Worm (Caenorhabditis elegans) whole organism, L2 larva: Measurements from ENCODE around the gene F37H8.5.

Source experiments
- F13H6.1 ChIP-seq: sonication (generic microtip); optimal IDR thresholded peaks from 2 replicates; lab custom pipeline; 2016; ENCODE audit warnings: missing genetic modification characterization, missing compliant biosample characterization
- R02D3.7 ChIP-seq: fragments of 150-350 bp; optimal IDR thresholded peaks from 2 replicates; lab custom pipeline; 2014; ENCODE audit warnings: missing biosample characterization, missing genetic modification characterization
- Y55F3AM.14 ChIP-seq: fragments of 200-800 bp; sonication (Bioruptor generic); optimal IDR thresholded peaks from 2 replicates; lab custom pipeline; 2018; ENCODE audit warnings: mild to moderate bottlenecking, missing genetic modification characterization, missing compliant biosample characterization
- ZK546.5 ChIP-seq: sonication (generic microtip); optimal IDR thresholded peaks from 2 replicates; lab custom pipeline; 2017; ENCODE audit warnings: missing biosample characterization, missing genetic modification characterization
- alr-1 ChIP-seq: fragments of 150-350 bp; optimal IDR thresholded peaks from 2 replicates; lab custom pipeline; 2014; ENCODE audit warnings: missing biosample characterization, missing genetic modification characterization
- blmp-1 ChIP-seq: sonication (generic microtip); optimal IDR thresholded peaks from 2 replicates; lab custom pipeline; 2017; ENCODE audit warnings: missing genetic modification characterization, mild to moderate bottlenecking, missing compliant biosample characterization, antibody characterized with exemption, moderate library complexity; ENCODE audit not compliant: insufficient read depth
- ceh-16 ChIP-seq: fragments of 150-350 bp; optimal IDR thresholded peaks from 2 replicates; lab custom pipeline; 2014; ENCODE audit warnings: missing biosample characterization, missing genetic modification characterization
- ceh-82 ChIP-seq: fragments of 150-350 bp; optimal IDR thresholded peaks from 2 replicates; lab custom pipeline; 2014; ENCODE audit warnings: missing biosample characterization, missing genetic modification characterization
- egl-27 ChIP-seq: sonication (generic microtip); optimal IDR thresholded peaks from 3 replicates; lab custom pipeline; 2017; ENCODE audit warnings: missing biosample characterization, missing genetic modification reagents, missing genetic modification characterization
- elt-1 ChIP-seq: fragments of 150-350 bp; optimal IDR thresholded peaks from 2 replicates; lab custom pipeline; 2014; ENCODE audit warnings: missing biosample characterization, missing genetic modification characterization
- elt-3 ChIP-seq: sonication (generic microtip); optimal IDR thresholded peaks from 2 replicates; lab custom pipeline; 2017; ENCODE audit warnings: missing biosample characterization, missing genetic modification characterization
- fos-1 ChIP-seq: fragments of 150-350 bp; optimal IDR thresholded peaks from 2 replicates; lab custom pipeline; 2014; ENCODE audit warnings: missing biosample characterization, missing genetic modification characterization
- gmeb-1 ChIP-seq: fragments of 150-350 bp; optimal IDR thresholded peaks from 2 replicates; lab custom pipeline; 2014; ENCODE audit warnings: missing biosample characterization, missing genetic modification characterization
- lin-39 ChIP-seq: fragments of 150-350 bp; optimal IDR thresholded peaks from 2 replicates; lab custom pipeline; 2014; ENCODE audit warnings: missing biosample characterization, missing genetic modification reagents, missing genetic modification characterization
- mab-5 ChIP-seq: fragments of 150-350 bp; optimal IDR thresholded peaks from 2 replicates; lab custom pipeline; 2014; ENCODE audit warnings: missing biosample characterization, missing genetic modification characterization
- nhr-11 ChIP-seq: fragments of 150-350 bp; optimal IDR thresholded peaks from 2 replicates; lab custom pipeline; 2014; ENCODE audit warnings: missing biosample characterization, missing genetic modification characterization
- nhr-12 ChIP-seq: fragments of 150-350 bp; optimal IDR thresholded peaks from 2 replicates; lab custom pipeline; 2014; ENCODE audit warnings: missing biosample characterization, missing genetic modification characterization
- nhr-129 ChIP-seq: fragments of 150-350 bp; optimal IDR thresholded peaks from 2 replicates; lab custom pipeline; 2014; ENCODE audit warnings: missing biosample characterization, missing genetic modification characterization
- nhr-23 ChIP-seq: fragments of 150-350 bp; optimal IDR thresholded peaks from 2 replicates; lab custom pipeline; 2014; ENCODE audit warnings: missing biosample characterization, missing genetic modification reagents, missing genetic modification characterization
- nhr-237 ChIP-seq: fragments of 150-350 bp; optimal IDR thresholded peaks from 2 replicates; lab custom pipeline; 2014; ENCODE audit warnings: missing biosample characterization, missing genetic modification characterization
- nhr-25 ChIP-seq: fragments of 150-350 bp; sonication (generic microtip); optimal IDR thresholded peaks from 3 replicates; lab custom pipeline; 2014; ENCODE audit warnings: missing biosample characterization, missing genetic modification characterization
- nhr-6 ChIP-seq: fragments of 150-350 bp; optimal IDR thresholded peaks from 2 replicates; lab custom pipeline; 2014; ENCODE audit warnings: missing biosample characterization, missing genetic modification characterization
- nhr-77 ChIP-seq: fragments of 150-350 bp; optimal IDR thresholded peaks from 2 replicates; lab custom pipeline; 2014; ENCODE audit warnings: missing biosample characterization, missing genetic modification characterization
- peb-1 ChIP-seq: fragments of 150-350 bp; optimal IDR thresholded peaks from 2 replicates; lab custom pipeline; 2014; ENCODE audit warnings: missing biosample characterization, missing genetic modification characterization
- sem-4 ChIP-seq: fragments of 150-350 bp; optimal IDR thresholded peaks from 2 replicates; lab custom pipeline; 2014; ENCODE audit warnings: missing biosample characterization, missing genetic modification reagents, missing genetic modification characterization
- sma-3 ChIP-seq: sonication (generic microtip); optimal IDR thresholded peaks from 2 replicates; lab custom pipeline; 2016; ENCODE audit warnings: missing genetic modification reagents, missing genetic modification characterization, missing compliant biosample characterization
- unc-39 ChIP-seq: fragments of 150-350 bp; optimal IDR thresholded peaks from 2 replicates; lab custom pipeline; 2014; ENCODE audit warnings: missing biosample characterization, missing genetic modification characterization
- unc-55 ChIP-seq: fragments of 150-350 bp; sonication (generic microtip); optimal IDR thresholded peaks from 3 replicates; lab custom pipeline; 2014; ENCODE audit warnings: missing biosample characterization, missing genetic modification reagents, missing genetic modification characterization
- ztf-1 ChIP-seq: fragments of 200-800 bp; sonication (Bioruptor generic); conservative IDR thresholded peaks from 2 replicates; pipeline ENCODE4 v1.3.6; 2022; ENCODE audit warnings: missing genetic modification characterization, missing compliant biosample characterization
- ztf-4 ChIP-seq: fragments of 150-350 bp; optimal IDR thresholded peaks from 2 replicates; lab custom pipeline; 2014; ENCODE audit warnings: missing biosample characterization, missing genetic modification characterization

F37H8.5 gene

ce11 chrII:11185728-11186127, 2.3 kb upstream of the F37H8.5 start, which contains the start of gene sfxn-1.2:
sfxn-1.2 (plus strand) TSS chrII:11186028.
- TF ChIP-seq nhr-129: no peak
- no peak for TF ChIP-seq egl-27 (tag; lab: Kevin White, UChicago)
- no peak for TF ChIP-seq nhr-11 (tag; lab: Kevin White, UChicago)
- TF ChIP-seq nhr-77 (tag; lab: Kevin White, UChicago): no peak
- TF ChIP-seq ztf-1 (GFP tag; lab: Robert Waterston, UW): no peak
- TF ChIP-seq nhr-12 (tag; lab: Kevin White, UChicago): no peak
- TF ChIP-seq R02D3.7 (tag; lab: Kevin White, UChicago): no peak
- no peak for TF ChIP-seq nhr-6
- TF ChIP-seq mab-5 (tag; lab: Kevin White, UChicago): no peak
- TF ChIP-seq F13H6.1: no peak
- TF ChIP-seq peb-1 (tag; lab: Kevin White, UChicago): no peak

ce11 chrII:11192488-11192887, 4.5 kb downstream of the F37H8.5 start:
- TF ChIP-seq ceh-16 (peak; percentile 56), nhr-25 (tag; lab: Kevin White, UChicago) (peak; percentile 31), nhr-237 (tag; lab: Kevin White, UChicago) (no peak)

ce11 chrII:11193523-11193922, 5.5 kb downstream of the F37H8.5 start:
- TF ChIP-seq egl-27 (tag; lab: Kevin White, UChicago) (no peak), mab-5 (tag; lab: Kevin White, UChicago) (no peak), sem-4 (tag; lab: Kevin White, UChicago) (no peak), Y55F3AM.14 (GFP tag; lab: Kevin White, UChicago) (no peak), alr-1 (tag; lab: Kevin White, UChicago) (no peak), nhr-25 (tag; lab: Kevin White, UChicago) (peak; percentile 1), fos-1 (tag; lab: Kevin White, UChicago) (no peak), gmeb-1 (no peak), ceh-82 (tag; lab: Kevin White, UChicago) (no peak), unc-55 (GFP tag; lab: Kevin White, UChicago) (no peak), blmp-1 (peak; percentile 58), lin-39 (tag; lab: Kevin White, UChicago) (no peak), elt-1 (no peak), ZK546.5 (tag; lab: Kevin White, UChicago) (no peak), nhr-23 (tag; lab: Kevin White, UChicago) (no peak), F13H6.1 (no peak)

DNA sequence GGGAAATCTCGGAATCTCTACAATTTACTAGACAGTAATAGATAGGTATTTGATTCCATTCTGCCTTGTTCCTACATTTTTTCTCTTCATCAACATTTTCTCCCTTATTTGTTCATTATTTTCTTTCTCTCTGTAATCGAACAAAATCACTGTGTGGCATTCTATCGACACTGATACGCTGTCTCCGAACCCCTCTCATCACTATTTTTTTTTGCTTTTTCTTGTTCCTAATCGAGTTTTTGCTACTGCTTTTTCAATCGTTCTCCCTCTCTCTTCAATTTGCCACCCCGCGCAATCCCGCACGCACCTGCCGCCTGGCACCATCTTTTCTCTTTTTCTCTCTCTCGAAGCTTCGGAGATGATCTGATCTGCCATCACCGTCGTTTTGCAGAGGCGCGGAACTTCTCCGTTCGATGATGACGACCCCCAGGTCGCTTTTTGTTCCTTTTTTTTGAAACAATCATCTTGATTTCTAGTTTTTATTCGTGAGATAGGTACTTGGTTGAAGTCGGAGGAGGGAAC, 12.3 kb downstream of the F37H8.5 start:
- peak; percentile 64 for TF ChIP-seq peb-1 (tag; lab: Kevin White, UChicago)
- TF ChIP-seq unc-55 (GFP tag; lab: Kevin White, UChicago): no peak
- TF ChIP-seq nhr-25 (tag; lab: Kevin White, UChicago): peak; percentile 47
- TF ChIP-seq ztf-4: no peak
- TF ChIP-seq blmp-1: peak; percentile 44
- TF ChIP-seq sem-4 (tag; lab: Kevin White, UChicago): no peak
- TF ChIP-seq, all 48 proteins: peak for 3

ce11 chrII:11202581-11203271, 14.7 kb downstream of the F37H8.5 start, which contains the start of gene srap-1:
srap-1 (plus strand) TSS chrII:11203221.
- TF ChIP-seq nhr-25 (tag; lab: Kevin White, UChicago): peak; percentile 55
- TF ChIP-seq unc-39 (tag; lab: Kevin White, UChicago): no peak

- TF ChIP-seq sma-3 (GFP tag; lab: Kevin White, UChicago): peak; percentile 17
- TF ChIP-seq nhr-25 (tag; lab: Kevin White, UChicago): peak; percentile 15
- no peak for TF ChIP-seq elt-3 (tag; lab: Kevin White, UChicago)
- TF ChIP-seq, all 48 proteins: peak for 2
Measured at ce11 chrII:11204731-11205130, 16.7 kb downstream of the F37H8.5 start.
